Worm (Caenorhabditis elegans) whole organism, young adult: ENCODE results near the gene K03H1.12.

ENCODE experiments used
- F33H1.4 ChIP-seq: fragments of 200-800 bp; sonication (Bioruptor generic); IDR thresholded peaks from 2 replicates; pipeline ENCODE4 v1.3.6; 2022; ENCODE audit warnings: missing genetic modification reagents, missing genetic modification characterization, missing compliant biosample characterization
- F55B11.4 ChIP-seq: sonication (generic microtip); optimal IDR thresholded peaks from 2 replicates; lab custom pipeline; 2016; ENCODE audit warnings: missing compliant biosample characterization, missing genetic modification characterization, borderline replicate concordance; ENCODE audit not compliant: insufficient read depth
- T26A5.8 ChIP-seq: sonication (generic microtip); optimal IDR thresholded peaks from 2 replicates; lab custom pipeline; 2016; ENCODE audit warnings: missing genetic modification characterization, missing compliant biosample characterization
- ama-1 ChIP-seq, 3 experiments: fragments of 150-350 bp in 1 of 3; sonication (generic microtip) in 2 of 3; optimal IDR thresholded peaks; 2 replicates each; lab custom pipeline; 2014 to 2018; ENCODE audit warnings: missing biosample characterization in 2 of 3, missing genetic modification characterization in 2 of 3, missing genetic modification reagents in 2 of 3
- aptf-3 ChIP-seq: fragments of 200-800 bp; sonication (Bioruptor generic); IDR thresholded peaks from 2 replicates; pipeline ENCODE4 v1.3.6; 2022; ENCODE audit warnings: missing genetic modification characterization, missing compliant biosample characterization
- athp-1 ChIP-seq: sonication (generic microtip); optimal IDR thresholded peaks from 2 replicates; lab custom pipeline; 2017; ENCODE audit warnings: mild to moderate bottlenecking, missing genetic modification characterization, missing compliant biosample characterization
- attf-3 ChIP-seq: fragments of 200-800 bp; sonication (Bioruptor generic); conservative IDR thresholded peaks from 2 replicates; pipeline ENCODE4 v1.3.6; 2022; ENCODE audit warnings: missing genetic modification reagents, missing genetic modification characterization, missing compliant biosample characterization
- attf-5 ChIP-seq: fragments of 200-800 bp; sonication (Bioruptor generic); optimal IDR thresholded peaks from 2 replicates; lab custom pipeline; 2018; ENCODE audit warnings: mild to moderate bottlenecking, missing genetic modification characterization, missing compliant biosample characterization
- bed-2 ChIP-seq: fragments of 200-800 bp; sonication (Bioruptor generic); IDR thresholded peaks from 2 replicates; pipeline ENCODE4 v1.3.6; 2022; ENCODE audit warnings: missing genetic modification reagents, missing genetic modification characterization, missing compliant biosample characterization
- ccch-3 ChIP-seq: fragments of 200-800 bp; sonication (Bioruptor generic); optimal IDR thresholded peaks from 2 replicates; lab custom pipeline; 2018; ENCODE audit warnings: mild to moderate bottlenecking, missing genetic modification characterization, missing compliant biosample characterization
- cebp-1 ChIP-seq, 2 experiments: fragments of 200-800 bp in 1 of 2; sonication (Bioruptor generic) in 1 of 2; sonication (generic microtip) in 1 of 2; IDR thresholded peaks in 1 of 2; optimal IDR thresholded peaks in 1 of 2; 2 replicates each; pipeline versions ENCODE4 v1.3.6 to Lab custom; 2017 to 2022; ENCODE audit warnings: missing compliant biosample characterization in 2 of 2, missing genetic modification characterization in 2 of 2, mild to moderate bottlenecking in 1 of 2, missing genetic modification reagents in 1 of 2, moderate library complexity in 1 of 2
- cebp-2 ChIP-seq: fragments of 200-800 bp; sonication (Bioruptor generic); IDR thresholded peaks from 2 replicates; pipeline ENCODE4 v1.3.6; 2022; ENCODE audit warnings: missing genetic modification characterization, missing compliant biosample characterization
- ceh-100 ChIP-seq: fragments of 200-800 bp; sonication (Bioruptor generic); IDR thresholded peaks from 2 replicates; pipeline ENCODE4 v1.3.6; 2022; ENCODE audit warnings: missing genetic modification reagents, missing genetic modification characterization, missing compliant biosample characterization
- ceh-58 ChIP-seq: fragments of 200-800 bp; sonication (Bioruptor generic); IDR thresholded peaks from 2 replicates; pipeline ENCODE4 v1.3.6; 2022; ENCODE audit warnings: missing genetic modification characterization, missing compliant biosample characterization
- die-1 ChIP-seq: sonication (generic microtip); optimal IDR thresholded peaks from 2 replicates; lab custom pipeline; 2016; ENCODE audit warnings: missing genotype, mild to moderate bottlenecking, missing genetic modification characterization, missing compliant biosample characterization
- egl-44 ChIP-seq: fragments of 200-800 bp; sonication (Bioruptor generic); IDR thresholded peaks from 2 replicates; pipeline ENCODE4 v1.3.6; 2022; ENCODE audit warnings: missing genetic modification reagents, missing genetic modification characterization, missing compliant biosample characterization
- gei-17 ChIP-seq: fragments of 200-800 bp; sonication (Bioruptor generic); optimal IDR thresholded peaks from 2 replicates; lab custom pipeline; 2018; ENCODE audit warnings: mild to moderate bottlenecking, missing genetic modification characterization, missing compliant biosample characterization
- let-526 ChIP-seq: fragments of 200-800 bp; sonication (Bioruptor generic); IDR thresholded peaks from 2 replicates; pipeline ENCODE4 v1.3.6; 2022; ENCODE audit warnings: missing genetic modification reagents, missing genetic modification characterization, missing compliant biosample characterization
- let-607 ChIP-seq, 2 experiments: fragments of 200-800 bp in 1 of 2; sonication (Bioruptor generic) in 1 of 2; sonication (generic microtip) in 1 of 2; optimal IDR thresholded peaks; 2 replicates each; lab custom pipeline; 2016 to 2018; ENCODE audit warnings: mild to moderate bottlenecking in 2 of 2, missing compliant biosample characterization in 2 of 2, missing genetic modification characterization in 2 of 2, moderate library complexity in 2 of 2, missing genotype in 1 of 2
- lsy-27 ChIP-seq: sonication (generic microtip); optimal IDR thresholded peaks from 2 replicates; lab custom pipeline; 2017; ENCODE audit warnings: missing genetic modification characterization, mild to moderate bottlenecking, missing compliant biosample characterization, antibody characterized with exemption, missing genotype, borderline replicate concordance; ENCODE audit not compliant: insufficient read depth
- madf-10 ChIP-seq: sonication (generic microtip); optimal IDR thresholded peaks from 2 replicates; lab custom pipeline; 2016; ENCODE audit warnings: mild to moderate bottlenecking, missing genetic modification characterization, missing compliant biosample characterization
- madf-6 ChIP-seq: fragments of 200-800 bp; sonication (Bioruptor generic); IDR thresholded peaks from 2 replicates; pipeline ENCODE4 v1.3.6; 2022; ENCODE audit warnings: missing genetic modification reagents, missing genetic modification characterization, missing compliant biosample characterization
- madf-8 ChIP-seq: fragments of 200-800 bp; sonication (Bioruptor generic); conservative IDR thresholded peaks from 2 replicates; pipeline ENCODE4 v1.3.6; 2022; ENCODE audit warnings: missing genetic modification reagents, missing genetic modification characterization, missing compliant biosample characterization
- nhr-80 ChIP-seq: sonication (generic microtip); optimal IDR thresholded peaks from 2 replicates; lab custom pipeline; 2016; ENCODE audit warnings: missing genetic modification characterization, missing compliant biosample characterization
- rpc-1 ChIP-seq, 2 experiments: fragments of 150-350 bp in 1 of 2; sonication (generic microtip) in 1 of 2; optimal IDR thresholded peaks; 2 replicates each; lab custom pipeline; 2014 to 2018; ENCODE audit warnings: missing biosample characterization in 1 of 2, missing genetic modification characterization in 1 of 2, missing genetic modification reagents in 1 of 2, missing genotype in 1 of 2
- sea-2 ChIP-seq: fragments of 200-800 bp; sonication (Bioruptor generic); IDR thresholded peaks from 2 replicates; pipeline ENCODE4 v1.3.6; 2022; ENCODE audit warnings: missing genetic modification characterization, missing compliant biosample characterization
- sptf-2 ChIP-seq: fragments of 200-800 bp; sonication (Bioruptor generic); optimal IDR thresholded peaks from 2 replicates; lab custom pipeline; 2018; ENCODE audit warnings: mild to moderate bottlenecking, missing genetic modification characterization, missing compliant biosample characterization
- tbp1 ChIP-seq: fragments of 200-800 bp; sonication (Bioruptor generic); optimal IDR thresholded peaks from 2 replicates; lab custom pipeline; 2018; ENCODE audit warnings: mild to moderate bottlenecking, missing genetic modification characterization, missing compliant biosample characterization
- ztf-18 ChIP-seq: sonication (generic microtip); optimal IDR thresholded peaks from 2 replicates; lab custom pipeline; 2016; ENCODE audit warnings: missing genotype, mild to moderate bottlenecking, missing genetic modification characterization, missing compliant biosample characterization
- ztf-25 ChIP-seq: fragments of 200-800 bp; sonication (Bioruptor generic); IDR thresholded peaks from 2 replicates; pipeline ENCODE4 v1.3.6; 2022; ENCODE audit warnings: missing genetic modification reagents, missing genetic modification characterization, missing compliant biosample characterization
- ztf-6 ChIP-seq: fragments of 200-800 bp; sonication (Bioruptor generic); IDR thresholded peaks from 2 replicates; pipeline ENCODE4 v1.3.6; 2022; ENCODE audit warnings: missing genetic modification reagents, missing genetic modification characterization, missing compliant biosample characterization

K03H1.12 gene

DNA sequence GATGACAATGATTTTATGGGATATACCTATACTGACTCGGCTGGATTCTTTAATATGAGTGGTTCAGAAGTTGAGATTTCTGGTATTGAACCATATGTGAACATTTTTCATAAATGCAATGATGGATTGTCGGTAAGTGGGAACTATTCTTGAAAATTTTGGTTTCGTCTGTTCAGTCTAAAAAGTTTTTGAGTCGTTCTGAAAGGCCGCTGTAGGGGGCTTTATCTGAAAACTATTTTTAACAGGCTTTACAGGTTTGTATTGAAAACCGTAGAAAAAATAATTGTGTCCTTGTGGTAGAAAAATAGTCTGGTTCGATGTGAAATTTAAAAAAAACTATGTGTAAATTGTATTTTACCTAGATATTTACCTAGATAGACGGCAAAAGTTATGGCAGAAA, 11.9 kb upstream of the K03H1.12 start:
- TF ChIP-seq ama-1 (optimal IDR thresholded peaks at IDR 0.05; lab: Kevin White, UChicago) (no peak), ama-1 (GFP tag; optimal IDR thresholded peaks at IDR 0.05; lab: Kevin White, UChicago) (no peak), ztf-25 (no peak), F33H1.4 (GFP tag; lab: Robert Waterston, UW) (no peak), let-526 (GFP tag; lab: Robert Waterston, UW) (no peak)

DNA sequence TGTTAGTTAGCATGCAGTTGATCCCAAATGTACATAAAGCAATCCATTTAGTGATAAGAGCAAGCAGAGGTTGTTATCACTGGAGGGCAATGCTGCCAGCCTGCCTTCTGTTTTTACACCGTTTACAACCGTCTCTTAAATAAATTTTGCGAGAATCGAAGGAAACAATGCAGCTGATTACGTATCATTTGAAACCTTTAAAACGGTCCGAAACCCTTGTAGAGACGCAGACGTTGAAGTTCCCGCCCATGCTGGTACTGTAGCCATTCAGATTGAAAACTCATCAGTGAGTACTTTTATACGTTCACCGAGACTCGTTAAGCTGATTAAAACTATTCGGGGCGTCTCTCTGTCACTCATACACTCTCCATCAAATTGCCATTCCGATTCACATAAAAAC, 11.0 kb upstream of the K03H1.12 start:
- peak; percentile 1 to 5 for TF ChIP-seq let-607 (tag; optimal IDR thresholded peaks at IDR 0.05; lab: Kevin White, UChicago)
- TF ChIP-seq ztf-18 (tag; lab: Kevin White, UChicago): no peak
- no peak for TF ChIP-seq attf-3
- no peak for TF ChIP-seq ccch-3
- TF ChIP-seq madf-8 (GFP tag; lab: Robert Waterston, UW): no peak
- no peak for TF ChIP-seq madf-6 (GFP tag; lab: Robert Waterston, UW)
- no peak for TF ChIP-seq cebp-2 (GFP tag; lab: Robert Waterston, UW)
- TF ChIP-seq cebp-1 (GFP tag; IDR thresholded peaks at IDR 0.05; lab: Robert Waterston, UW): no peak
- TF ChIP-seq cebp-1 (tag; optimal IDR thresholded peaks at IDR 0.05; lab: Kevin White, UChicago): peak; percentile 20
- TF ChIP-seq nhr-80: peak; percentile 91
- no peak for TF ChIP-seq sea-2 (GFP tag; lab: Robert Waterston, UW)
- TF ChIP-seq egl-44 (GFP tag; lab: Robert Waterston, UW): no peak
- no peak for TF ChIP-seq bed-2 (GFP tag; lab: Robert Waterston, UW)
- TF ChIP-seq aptf-3 (GFP tag; lab: Robert Waterston, UW): no peak
- no peak for TF ChIP-seq F55B11.4 (tag; lab: Kevin White, UChicago)
- TF ChIP-seq, all 124 proteins: peak for 3

DNA sequence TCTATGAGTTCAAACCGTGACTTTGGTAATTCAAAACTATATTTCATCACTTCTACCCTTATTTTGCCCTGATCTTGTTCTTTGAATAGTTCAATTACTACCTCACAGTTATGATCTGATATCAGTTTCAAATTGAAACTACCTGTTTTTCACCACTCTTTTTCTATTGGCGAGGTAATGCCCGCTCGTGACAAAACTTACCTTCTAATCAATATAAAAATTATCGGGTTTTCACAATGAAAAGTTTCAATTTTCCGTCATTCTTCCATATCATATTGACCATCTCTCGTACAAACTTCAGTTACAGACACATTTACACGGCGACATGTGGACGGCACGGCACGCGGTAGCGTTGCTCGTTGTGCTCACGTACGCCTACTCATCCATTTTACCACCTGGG, 9.3 kb upstream of the K03H1.12 start, which contains the start of gene dec-7:
TSS of gene dec-7 (plus strand) at position 308 of the 400 bp plus-strand sequence.
- peak; percentile 64 for TF ChIP-seq nhr-80
- TF ChIP-seq cebp-1 (GFP tag; IDR thresholded peaks at IDR 0.05; lab: Robert Waterston, UW): no peak
- peak; percentile 45 for TF ChIP-seq cebp-1 (tag; optimal IDR thresholded peaks at IDR 0.05; lab: Kevin White, UChicago)
- TF ChIP-seq ceh-100: no peak
- no peak for TF ChIP-seq athp-1 (tag; lab: Kevin White, UChicago)
- no peak for TF ChIP-seq lsy-27 (tag; lab: Kevin White, UChicago)

DNA sequence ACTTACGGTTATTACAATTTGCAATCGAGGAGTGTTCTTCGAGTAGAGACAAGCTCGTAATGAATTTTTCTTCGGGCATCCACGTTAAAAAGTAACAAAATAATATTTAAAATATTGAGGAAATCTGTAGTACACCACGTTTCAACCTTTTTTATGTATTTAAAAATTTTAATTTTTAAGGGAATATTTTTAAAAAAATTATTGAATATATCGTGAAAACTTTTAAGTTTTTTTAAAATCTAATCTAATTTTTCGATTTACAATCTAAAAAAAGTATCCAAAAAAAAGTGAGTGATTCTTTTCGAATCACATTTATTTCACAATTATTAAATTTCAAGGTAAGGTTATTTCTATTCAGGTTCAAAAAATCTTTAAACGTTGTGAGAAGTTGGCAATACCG, 3.3 kb downstream of the K03H1.12 start, which contains the start of gene gln-2:
TSS of gene gln-2 (minus strand) at position 101 of the 400 bp plus-strand sequence.
- no peak for TF ChIP-seq T26A5.8
- TF ChIP-seq tbp1 (GFP tag; lab: Kevin White, UChicago): no peak
- no peak for TF ChIP-seq ztf-6
- no peak for TF ChIP-seq ztf-25
- no peak for TF ChIP-seq sptf-2 (GFP tag; lab: Kevin White, UChicago)
- TF ChIP-seq madf-6 (GFP tag; lab: Robert Waterston, UW): no peak
- TF ChIP-seq attf-5 (GFP tag; lab: Kevin White, UChicago): no peak
- no peak for TF ChIP-seq madf-10
- TF ChIP-seq die-1 (tag; lab: Kevin White, UChicago): no peak
- no peak for TF ChIP-seq rpc-1 (optimal IDR thresholded peaks at IDR 0.05; lab: Kevin White, UChicago)
- no peak for TF ChIP-seq rpc-1 (tag; optimal IDR thresholded peaks at IDR 0.05; lab: Kevin White, UChicago)
- TF ChIP-seq ceh-58 (GFP tag; lab: Robert Waterston, UW): no peak
- TF ChIP-seq gei-17: no peak
- TF ChIP-seq, all 124 proteins: peak for 0
